Fruit fly (Drosophila melanogaster): Measurements from ENCODE around the gene CG4842.

Gene CG4842

dm6 chr3L:16359219-16359748, 8.9 kb upstream of the CG4842 start, which contains the start of gene ringer (continued):
- TF ChIP-seq CG15479 (GFP tag; optimal IDR thresholded peaks at IDR 0.05) (no peak), z (GFP tag; IDR thresholded peaks at IDR 0.05) (peak; percentile 86; the same call in 1 of the 3 replicates), CG8281 (tag; optimal IDR thresholded peaks at IDR 0.05) (no peak), CG10543 (GFP tag; optimal IDR thresholded peaks at IDR 0.05) (peak; percentile 9), CkIIα-i1 (GFP tag; IDR thresholded peaks at IDR 0.05) (no peak), lola (GFP tag; optimal IDR thresholded peaks at IDR 0.05) (no peak), row (GFP tag; IDR thresholded peaks at IDR 0.05) (no peak), CG34376 (GFP tag; optimal IDR thresholded peaks at IDR 0.05) (peak; percentile 35), zfh1 (GFP tag; IDR thresholded peaks at IDR 0.05) (no peak), lmd (GFP tag; IDR thresholded peaks at IDR 0.05) (no peak), Hr3 (GFP tag; optimal IDR thresholded peaks at IDR 0.05) (no peak), hb (GFP tag; IDR thresholded peaks at IDR 0.05; ENCODE audit: partially characterized antibody) (no peak), Dref (GFP tag; IDR thresholded peaks at IDR 0.05) (no peak), disco-r (GFP tag; optimal IDR thresholded peaks at IDR 0.05) (no peak), eyg (GFP tag; optimal IDR thresholded peaks at IDR 0.05) (no peak), CG9876 (GFP tag; optimal IDR thresholded peaks at IDR 0.05) (no peak), CG15696 (tag; optimal IDR thresholded peaks at IDR 0.05) (no peak), psq (GFP tag; optimal IDR thresholded peaks at IDR 0.05) (no peak), Kr (GFP tag; optimal IDR thresholded peaks at IDR 0.05) (no peak), cas (GFP tag; IDR thresholded peaks at IDR 0.05) (no peak), Med (GFP tag) (peak; percentile 58), bsh (GFP tag; optimal IDR thresholded peaks at IDR 0.05) (no peak), MTF-1 (GFP tag; optimal IDR thresholded peaks at IDR 0.05; ENCODE audit: borderline replicate concordance) (no peak), Jarid2 (GFP tag; optimal IDR thresholded peaks at IDR 0.05) (peak; percentile 29), sna (GFP tag; IDR thresholded peaks at IDR 0.05; ENCODE audit: partially characterized antibody) (no peak), CG8290 (GFP tag; optimal IDR thresholded peaks at IDR 0.05) (no peak), CG8290 (tag; optimal IDR thresholded peaks at IDR 0.05) (peak in 1 of 2 experiments; percentile 52), usp (GFP tag; optimal IDR thresholded peaks at IDR 0.05) (no peak), HHEX (GFP tag; optimal IDR thresholded peaks at IDR 0.05) (peak; percentile 34), Drgx (GFP tag; IDR thresholded peaks at IDR 0.05) (no peak), her (GFP tag; optimal IDR thresholded peaks at IDR 0.05) (no peak), CG6654 (GFP tag; optimal IDR thresholded peaks at IDR 0.05) (no peak), CG17361 (GFP tag; IDR thresholded peaks at IDR 0.05) (no peak), repo (GFP tag; optimal IDR thresholded peaks at IDR 0.05) (no peak), CG7271 (tag; optimal IDR thresholded peaks at IDR 0.05) (no peak), sisA (GFP tag; IDR thresholded peaks at IDR 0.05) (no peak), CG11723 (GFP tag; optimal IDR thresholded peaks at IDR 0.05) (no peak), CG12071 (GFP tag; optimal IDR thresholded peaks at IDR 0.05) (peak; percentile 0), Bteb2 (GFP tag; optimal IDR thresholded peaks at IDR 0.05) (no peak), NC2α (GFP tag; optimal IDR thresholded peaks at IDR 0.05) (no peak), unc-4 (GFP tag; IDR thresholded peaks at IDR 0.05; ENCODE audit: partially characterized antibody) (no peak), Stat92E (GFP tag; optimal IDR thresholded peaks at IDR 0.05) (no peak), HLH54F (GFP tag; optimal IDR thresholded peaks at IDR 0.05) (no peak), dmrt11E (tag; optimal IDR thresholded peaks at IDR 0.05) (no peak), CG4282 (GFP tag; optimal IDR thresholded peaks at IDR 0.05) (no peak), YL-1 (GFP tag; optimal IDR thresholded peaks at IDR 0.05) (no peak), Dek (tag; optimal IDR thresholded peaks at IDR 0.05) (peak; percentile 23), Deaf1 (tag; optimal IDR thresholded peaks at IDR 0.05) (peak; percentile 65), CG4820 (GFP tag; optimal IDR thresholded peaks at IDR 0.05) (no peak), CG18619 (GFP tag; optimal IDR thresholded peaks at IDR 0.05) (peak; percentile 10), CG12236 (GFP tag; optimal IDR thresholded peaks at IDR 0.05) (no peak)

All from whole organism, embryonic.